Worm (Caenorhabditis elegans) whole organism, L2 larva: Measurements from ENCODE around the gene irk-1.
A peak's percentile ranks its signal among the peaks of the same experiment; 100 is the strongest.

Experiments used
- C34F6.9 ChIP-seq: fragments of 150-350 bp; optimal IDR thresholded peaks from 2 replicates; lab custom pipeline; 2014; ENCODE audit warnings: missing biosample characterization, missing genetic modification characterization
- F13H6.1 ChIP-seq: sonication (generic microtip); optimal IDR thresholded peaks from 2 replicates; lab custom pipeline; 2016; ENCODE audit warnings: missing genetic modification characterization, missing compliant biosample characterization
- Y55F3AM.14 ChIP-seq: fragments of 200-800 bp; sonication (Bioruptor generic); optimal IDR thresholded peaks from 2 replicates; lab custom pipeline; 2018; ENCODE audit warnings: mild to moderate bottlenecking, missing genetic modification characterization, missing compliant biosample characterization
- ZK546.5 ChIP-seq: sonication (generic microtip); optimal IDR thresholded peaks from 2 replicates; lab custom pipeline; 2017; ENCODE audit warnings: missing biosample characterization, missing genetic modification characterization
- alr-1 ChIP-seq: fragments of 150-350 bp; optimal IDR thresholded peaks from 2 replicates; lab custom pipeline; 2014; ENCODE audit warnings: missing biosample characterization, missing genetic modification characterization
- aly-2 ChIP-seq: fragments of 150-350 bp; optimal IDR thresholded peaks from 2 replicates; lab custom pipeline; 2014; ENCODE audit warnings: missing biosample characterization, missing genetic modification characterization
- ama-1 ChIP-seq: fragments of 150-350 bp; optimal IDR thresholded peaks from 2 replicates; lab custom pipeline; 2018; ENCODE audit warnings: inconsistent platforms
- blmp-1 ChIP-seq: sonication (generic microtip); optimal IDR thresholded peaks from 2 replicates; lab custom pipeline; 2017; ENCODE audit warnings: missing genetic modification characterization, mild to moderate bottlenecking, missing compliant biosample characterization, antibody characterized with exemption, moderate library complexity; ENCODE audit not compliant: insufficient read depth
- ceh-16 ChIP-seq: fragments of 150-350 bp; optimal IDR thresholded peaks from 2 replicates; lab custom pipeline; 2014; ENCODE audit warnings: missing biosample characterization, missing genetic modification characterization
- ceh-82 ChIP-seq: fragments of 150-350 bp; optimal IDR thresholded peaks from 2 replicates; lab custom pipeline; 2014; ENCODE audit warnings: missing biosample characterization, missing genetic modification characterization
- crh-2 ChIP-seq: sonication (generic microtip); optimal IDR thresholded peaks from 2 replicates; lab custom pipeline; 2017; ENCODE audit warnings: missing biosample characterization, missing genetic modification characterization
- dmd-4 ChIP-seq: sonication (generic microtip); optimal IDR thresholded peaks from 2 replicates; lab custom pipeline; 2017; ENCODE audit warnings: missing biosample characterization, missing genetic modification characterization
- egl-27 ChIP-seq: sonication (generic microtip); optimal IDR thresholded peaks from 3 replicates; lab custom pipeline; 2017; ENCODE audit warnings: missing biosample characterization, missing genetic modification reagents, missing genetic modification characterization
- elt-1 ChIP-seq: fragments of 150-350 bp; optimal IDR thresholded peaks from 2 replicates; lab custom pipeline; 2014; ENCODE audit warnings: missing biosample characterization, missing genetic modification characterization
- fos-1 ChIP-seq: fragments of 150-350 bp; optimal IDR thresholded peaks from 2 replicates; lab custom pipeline; 2014; ENCODE audit warnings: missing biosample characterization, missing genetic modification characterization
- lin-39 ChIP-seq: fragments of 150-350 bp; optimal IDR thresholded peaks from 2 replicates; lab custom pipeline; 2014; ENCODE audit warnings: missing biosample characterization, missing genetic modification reagents, missing genetic modification characterization
- lsy-2 ChIP-seq, 2 experiments: fragments of 150-350 bp in 1 of 2; sonication (generic microtip) in 1 of 2; optimal IDR thresholded peaks; 2 replicates each; lab custom pipeline; 2014 to 2017; ENCODE audit warnings: missing biosample characterization in 2 of 2, missing genetic modification characterization in 2 of 2
- mab-5 ChIP-seq: fragments of 150-350 bp; optimal IDR thresholded peaks from 2 replicates; lab custom pipeline; 2014; ENCODE audit warnings: missing biosample characterization, missing genetic modification characterization
- mbf-1 ChIP-seq: sonication (generic microtip); optimal IDR thresholded peaks from 2 replicates; lab custom pipeline; 2017; ENCODE audit warnings: missing biosample characterization, missing genetic modification characterization
- mdl-1 ChIP-seq, 2 experiments: fragments of 150-350 bp in 1 of 2; sonication (generic microtip) in 1 of 2; optimal IDR thresholded peaks; 2 replicates each; lab custom pipeline; 2017; ENCODE audit warnings: missing biosample characterization in 2 of 2, missing genetic modification characterization in 2 of 2
- nhr-10 ChIP-seq: sonication (generic microtip); optimal IDR thresholded peaks from 2 replicates; lab custom pipeline; 2017; ENCODE audit warnings: missing biosample characterization, missing genetic modification characterization
- nhr-12 ChIP-seq: fragments of 150-350 bp; optimal IDR thresholded peaks from 2 replicates; lab custom pipeline; 2014; ENCODE audit warnings: missing biosample characterization, missing genetic modification characterization
- nhr-129 ChIP-seq: fragments of 150-350 bp; optimal IDR thresholded peaks from 2 replicates; lab custom pipeline; 2014; ENCODE audit warnings: missing biosample characterization, missing genetic modification characterization
- nhr-21 ChIP-seq: fragments of 150-350 bp; optimal IDR thresholded peaks from 2 replicates; lab custom pipeline; 2014; ENCODE audit warnings: missing biosample characterization, missing genetic modification characterization
- nhr-23 ChIP-seq: fragments of 150-350 bp; optimal IDR thresholded peaks from 2 replicates; lab custom pipeline; 2014; ENCODE audit warnings: missing biosample characterization, missing genetic modification reagents, missing genetic modification characterization
- nhr-237 ChIP-seq: fragments of 150-350 bp; optimal IDR thresholded peaks from 2 replicates; lab custom pipeline; 2014; ENCODE audit warnings: missing biosample characterization, missing genetic modification characterization
- nhr-25 ChIP-seq: fragments of 150-350 bp; sonication (generic microtip); optimal IDR thresholded peaks from 3 replicates; lab custom pipeline; 2014; ENCODE audit warnings: missing biosample characterization, missing genetic modification characterization
- nhr-6 ChIP-seq: fragments of 150-350 bp; optimal IDR thresholded peaks from 2 replicates; lab custom pipeline; 2014; ENCODE audit warnings: missing biosample characterization, missing genetic modification characterization
- nhr-77 ChIP-seq: fragments of 150-350 bp; optimal IDR thresholded peaks from 2 replicates; lab custom pipeline; 2014; ENCODE audit warnings: missing biosample characterization, missing genetic modification characterization
- peb-1 ChIP-seq: fragments of 150-350 bp; optimal IDR thresholded peaks from 2 replicates; lab custom pipeline; 2014; ENCODE audit warnings: missing biosample characterization, missing genetic modification characterization
- sem-4 ChIP-seq: fragments of 150-350 bp; optimal IDR thresholded peaks from 2 replicates; lab custom pipeline; 2014; ENCODE audit warnings: missing biosample characterization, missing genetic modification reagents, missing genetic modification characterization
- skn-1 ChIP-seq: sonication (generic microtip); optimal IDR thresholded peaks from 2 replicates; lab custom pipeline; 2017; ENCODE audit warnings: missing biosample characterization, missing genetic modification characterization
- sma-3 ChIP-seq: sonication (generic microtip); optimal IDR thresholded peaks from 2 replicates; lab custom pipeline; 2016; ENCODE audit warnings: missing genetic modification reagents, missing genetic modification characterization, missing compliant biosample characterization
- sma-9 ChIP-seq, 2 experiments: fragments of 150-350 bp in 1 of 2; sonication (generic microtip) in 1 of 2; optimal IDR thresholded peaks; 2 replicates each; lab custom pipeline; 2014 to 2016; ENCODE audit warnings: missing genetic modification characterization in 2 of 2, mild to moderate bottlenecking in 1 of 2, missing biosample characterization in 1 of 2, missing compliant biosample characterization in 1 of 2, missing genetic modification reagents in 1 of 2, moderate library complexity in 1 of 2
- snpc-4 ChIP-seq: fragments of 150-350 bp; optimal IDR thresholded peaks from 2 replicates; lab custom pipeline; 2014; ENCODE audit warnings: missing biosample characterization, missing genetic modification characterization
- unc-62 ChIP-seq: fragments of 150-350 bp; optimal IDR thresholded peaks from 2 replicates; lab custom pipeline; 2014; ENCODE audit warnings: missing biosample characterization, missing genetic modification reagents, missing genetic modification characterization
- zag-1 ChIP-seq: fragments of 150-350 bp; optimal IDR thresholded peaks from 2 replicates; lab custom pipeline; 2014; ENCODE audit warnings: missing biosample characterization, missing genetic modification characterization
- ztf-1 ChIP-seq: fragments of 200-800 bp; sonication (Bioruptor generic); conservative IDR thresholded peaks from 2 replicates; pipeline ENCODE4 v1.3.6; 2022; ENCODE audit warnings: missing genetic modification characterization, missing compliant biosample characterization
- ztf-11 ChIP-seq: sonication (generic microtip); optimal IDR thresholded peaks from 2 replicates; lab custom pipeline; 2017; ENCODE audit warnings: missing biosample characterization, missing genetic modification characterization

The irk-1 gene

DNA sequence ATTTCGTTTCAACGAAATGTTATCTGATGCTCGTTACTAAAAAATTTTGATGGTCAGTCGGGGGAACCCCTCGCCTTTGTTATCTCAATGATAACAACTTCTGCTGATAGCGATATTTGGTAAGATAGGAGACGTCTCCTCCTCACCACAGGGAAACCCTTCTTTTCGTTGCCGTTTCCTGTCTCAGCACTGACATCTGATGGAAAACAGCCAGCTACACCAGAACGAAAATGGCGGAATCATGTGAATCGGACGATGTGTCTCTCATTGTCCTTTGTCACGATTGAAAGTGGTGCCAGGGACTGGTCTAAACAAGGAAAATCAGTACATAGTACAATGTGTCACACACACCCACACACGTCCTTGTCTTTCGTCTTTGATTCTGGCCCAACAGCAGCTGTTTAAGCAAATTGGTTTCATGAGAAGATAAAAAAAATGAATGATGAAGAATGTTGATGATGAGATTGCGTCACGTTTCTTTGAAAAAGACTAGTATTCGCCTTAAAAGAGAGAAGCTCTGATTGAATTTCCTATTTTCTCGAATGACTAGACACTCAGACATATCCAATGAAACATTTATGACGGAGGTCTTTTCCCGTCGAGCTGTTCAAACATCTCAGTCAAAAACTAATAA lies 41.4 kb downstream of the irk-1 start (continued):
- TF ChIP-seq skn-1 (tag; lab: Kevin White, UChicago), result no peak
- no peak for TF ChIP-seq aly-2 (tag; lab: Kevin White, UChicago)
- peak; percentile 93 for TF ChIP-seq sma-9 (GFP tag; optimal IDR thresholded peaks at IDR 0.05; lab: Kevin White, UChicago)
- no peak for TF ChIP-seq sma-9 (tag; optimal IDR thresholded peaks at IDR 0.05; lab: Kevin White, UChicago)
- peak; percentile 80 to 84 for TF ChIP-seq mdl-1 (tag; optimal IDR thresholded peaks at IDR 0.05; lab: Kevin White, UChicago)
- no peak for TF ChIP-seq mab-5 (tag; lab: Kevin White, UChicago)
- TF ChIP-seq nhr-77 (tag; lab: Kevin White, UChicago), result no peak
- TF ChIP-seq ztf-1 (GFP tag; lab: Robert Waterston, UW), result no peak
- TF ChIP-seq mbf-1 (tag; lab: Kevin White, UChicago), result no peak
- no peak for TF ChIP-seq unc-62
- peak; percentile 91 for TF ChIP-seq sma-3
- TF ChIP-seq blmp-1, result peak; percentile 84
- TF ChIP-seq ZK546.5, result no peak
- TF ChIP-seq nhr-10 (tag; lab: Kevin White, UChicago), result no peak
- TF ChIP-seq, all 48 proteins: peak for 21

DNA sequence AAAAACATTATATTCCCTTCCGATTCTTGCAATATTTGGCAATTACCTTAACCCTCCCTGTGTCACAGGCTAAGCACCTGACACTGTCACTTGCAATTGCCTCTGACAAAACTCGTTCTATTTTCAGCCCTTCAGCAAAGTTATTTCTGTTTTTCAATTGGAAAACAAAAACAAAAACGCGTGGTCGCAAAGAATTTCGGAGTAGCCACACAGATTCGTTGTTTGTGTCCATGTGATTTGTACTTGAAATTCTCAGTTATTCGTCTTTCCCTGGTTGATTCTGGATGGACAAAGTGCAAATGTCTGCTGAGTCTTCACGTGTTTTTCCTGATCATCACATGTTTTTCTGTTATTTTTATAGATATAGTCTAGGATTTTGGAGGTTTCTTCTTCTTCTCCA lies 42.4 kb downstream of the irk-1 start:
- no peak for TF ChIP-seq elt-1 (tag; lab: Kevin White, UChicago)
- TF ChIP-seq nhr-129 (tag; lab: Kevin White, UChicago), result peak; percentile 83
- TF ChIP-seq mbf-1 (tag; lab: Kevin White, UChicago), result no peak
- TF ChIP-seq ama-1 (lab: Kevin White, UChicago), result no peak
- TF ChIP-seq ZK546.5, result no peak
- TF ChIP-seq fos-1 (tag; lab: Kevin White, UChicago), result no peak
- peak in 1 of 2 experiments; percentile 58 for TF ChIP-seq lsy-2 (tag; optimal IDR thresholded peaks at IDR 0.05; lab: Kevin White, UChicago)
- no peak for TF ChIP-seq skn-1 (tag; lab: Kevin White, UChicago)
- TF ChIP-seq ztf-1 (GFP tag; lab: Robert Waterston, UW), result no peak
- TF ChIP-seq lin-39 (tag; lab: Kevin White, UChicago), result no peak
- peak in 1 of 2 experiments; percentile 27 for TF ChIP-seq mdl-1 (tag; optimal IDR thresholded peaks at IDR 0.05; lab: Kevin White, UChicago)
- no peak for TF ChIP-seq nhr-12 (tag; lab: Kevin White, UChicago)
- TF ChIP-seq nhr-25, result peak; percentile 70
- no peak for TF ChIP-seq nhr-6 (tag; lab: Kevin White, UChicago)
- no peak for TF ChIP-seq alr-1 (tag; lab: Kevin White, UChicago)
- no peak for TF ChIP-seq unc-62
- TF ChIP-seq sma-3, result peak; percentile 65
- no peak for TF ChIP-seq nhr-77 (tag; lab: Kevin White, UChicago)
- peak; percentile 57 for TF ChIP-seq C34F6.9 (tag; lab: Kevin White, UChicago)
- TF ChIP-seq zag-1, result no peak
- TF ChIP-seq crh-2 (tag; lab: Kevin White, UChicago), result peak; percentile 45
- no peak for TF ChIP-seq mab-5 (tag; lab: Kevin White, UChicago)
- TF ChIP-seq aly-2 (tag; lab: Kevin White, UChicago), result no peak
- peak; percentile 85 for TF ChIP-seq sma-9 (GFP tag; optimal IDR thresholded peaks at IDR 0.05; lab: Kevin White, UChicago)
- no peak for TF ChIP-seq sma-9 (tag; optimal IDR thresholded peaks at IDR 0.05; lab: Kevin White, UChicago)
- no peak for TF ChIP-seq snpc-4
- TF ChIP-seq ztf-11 (tag; lab: Kevin White, UChicago), result no peak
- no peak for TF ChIP-seq egl-27 (tag; lab: Kevin White, UChicago)
- peak; percentile 63 for TF ChIP-seq F13H6.1 (tag; lab: Kevin White, UChicago)
- TF ChIP-seq nhr-237, result no peak
- peak; percentile 81 for TF ChIP-seq nhr-21 (tag; lab: Kevin White, UChicago)
- no peak for TF ChIP-seq Y55F3AM.14 (GFP tag; lab: Kevin White, UChicago)

DNA sequence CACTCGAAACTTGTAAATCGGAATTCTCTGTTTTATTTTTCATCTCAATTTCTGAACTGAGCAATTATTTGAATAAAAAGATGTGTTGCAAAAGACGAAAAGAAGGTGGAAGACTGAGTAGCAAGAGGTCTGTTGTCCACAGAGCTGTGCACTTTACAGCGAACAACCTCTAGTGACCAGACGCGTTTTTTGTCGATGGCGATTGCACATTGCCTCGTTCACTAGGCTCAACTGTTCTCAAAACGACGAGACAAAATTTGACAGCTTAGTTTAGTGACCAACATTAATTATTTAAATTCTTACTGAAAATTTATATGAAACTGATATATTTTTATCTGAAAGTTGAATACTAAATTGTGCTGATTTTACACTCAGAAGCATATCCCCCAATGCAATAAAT lies 44.7 kb downstream of the irk-1 start, which contains the start of gene R03E9.2:
Gene R03E9.2 (minus strand): TSS at position 101 of the 400 bp plus-strand sequence.
- TF ChIP-seq peb-1 (tag; lab: Kevin White, UChicago), result no peak
- TF ChIP-seq nhr-10 (tag; lab: Kevin White, UChicago), result no peak
- TF ChIP-seq nhr-21 (tag; lab: Kevin White, UChicago), result no peak
- no peak for TF ChIP-seq snpc-4
- TF ChIP-seq alr-1 (tag; lab: Kevin White, UChicago), result no peak
- no peak for TF ChIP-seq lin-39 (tag; lab: Kevin White, UChicago)
- TF ChIP-seq ceh-16 (tag; lab: Kevin White, UChicago), result no peak
- TF ChIP-seq ceh-82 (tag; lab: Kevin White, UChicago), result no peak
- no peak for TF ChIP-seq ztf-1 (GFP tag; lab: Robert Waterston, UW)
- no peak for TF ChIP-seq unc-62
- TF ChIP-seq dmd-4 (tag; lab: Kevin White, UChicago), result no peak
- TF ChIP-seq nhr-23 (tag; lab: Kevin White, UChicago), result no peak
- TF ChIP-seq nhr-12 (tag; lab: Kevin White, UChicago), result no peak
- TF ChIP-seq nhr-129 (tag; lab: Kevin White, UChicago), result no peak
- TF ChIP-seq crh-2 (tag; lab: Kevin White, UChicago), result no peak
- no peak for TF ChIP-seq sem-4 (tag; lab: Kevin White, UChicago)
